Worm (Caenorhabditis elegans) whole organism, mixed stage, embryonic: ENCODE results near the gene set-26.

Experiments
- bed-3 ChIP-seq: fragments of 200-800 bp; sonication (Bioruptor generic); optimal IDR thresholded peaks from 3 replicates; lab custom pipeline; 2018; ENCODE audit warnings: mild to moderate bottlenecking, missing genetic modification characterization, moderate library complexity, missing compliant biosample characterization
- cnd-1 ChIP-seq: fragments of 200-800 bp; sonication (Bioruptor generic); optimal IDR thresholded peaks from 2 replicates; lab custom pipeline; 2018; ENCODE audit warnings: mild to moderate bottlenecking, missing genetic modification characterization, missing compliant biosample characterization
- elt-1 ChIP-seq: sonication (generic microtip); optimal IDR thresholded peaks from 2 replicates; lab custom pipeline; 2017; ENCODE audit warnings: missing genetic modification characterization, mild to moderate bottlenecking, missing compliant biosample characterization, antibody characterized with exemption, moderate library complexity, borderline replicate concordance; ENCODE audit not compliant: insufficient read depth
- elt-3 ChIP-seq: fragments of 150-350 bp; optimal IDR thresholded peaks from 2 replicates; lab custom pipeline; 2014; ENCODE audit warnings: missing biosample characterization, missing genetic modification characterization
- lin-13 ChIP-seq: fragments of 150-350 bp; optimal IDR thresholded peaks from 2 replicates; lab custom pipeline; 2014; ENCODE audit warnings: missing biosample characterization, missing genetic modification characterization
- lsy-2 ChIP-seq: fragments of 150-350 bp; optimal IDR thresholded peaks from 2 replicates; lab custom pipeline; 2014; ENCODE audit warnings: missing biosample characterization, missing genetic modification characterization
- mep-1 ChIP-seq: fragments of 150-350 bp; optimal IDR thresholded peaks from 2 replicates; lab custom pipeline; 2017; ENCODE audit warnings: missing biosample characterization, missing genetic modification reagents, missing genetic modification characterization, inconsistent platforms
- nhr-237 ChIP-seq: fragments of 150-350 bp; optimal IDR thresholded peaks from 2 replicates; lab custom pipeline; 2014; ENCODE audit warnings: missing biosample characterization, missing genetic modification characterization
- nhr-28 ChIP-seq: fragments of 150-350 bp; optimal IDR thresholded peaks from 2 replicates; lab custom pipeline; 2014; ENCODE audit warnings: missing biosample characterization, missing genetic modification characterization
- nhr-76 ChIP-seq: sonication (generic microtip); optimal IDR thresholded peaks from 2 replicates; lab custom pipeline; 2017; ENCODE audit warnings: missing biosample characterization, missing genetic modification characterization
- pha-4 ChIP-seq: fragments of 150-350 bp; optimal IDR thresholded peaks from 2 replicates; lab custom pipeline; 2018; ENCODE audit warnings: missing biosample characterization, missing genetic modification reagents, missing genetic modification characterization
- snpc-4 ChIP-seq: fragments of 150-350 bp; optimal IDR thresholded peaks from 2 replicates; lab custom pipeline; 2014; ENCODE audit warnings: missing biosample characterization, missing genetic modification characterization
- sptf-1 ChIP-seq: sonication (generic microtip); optimal IDR thresholded peaks from 2 replicates; lab custom pipeline; 2017; ENCODE audit warnings: mild to moderate bottlenecking, missing genetic modification characterization, moderate library complexity, missing compliant biosample characterization
- unc-62 ChIP-seq: fragments of 150-350 bp; optimal IDR thresholded peaks from 2 replicates; lab custom pipeline; 2014; ENCODE audit warnings: missing biosample characterization, missing genetic modification reagents, missing genetic modification characterization

DNA sequence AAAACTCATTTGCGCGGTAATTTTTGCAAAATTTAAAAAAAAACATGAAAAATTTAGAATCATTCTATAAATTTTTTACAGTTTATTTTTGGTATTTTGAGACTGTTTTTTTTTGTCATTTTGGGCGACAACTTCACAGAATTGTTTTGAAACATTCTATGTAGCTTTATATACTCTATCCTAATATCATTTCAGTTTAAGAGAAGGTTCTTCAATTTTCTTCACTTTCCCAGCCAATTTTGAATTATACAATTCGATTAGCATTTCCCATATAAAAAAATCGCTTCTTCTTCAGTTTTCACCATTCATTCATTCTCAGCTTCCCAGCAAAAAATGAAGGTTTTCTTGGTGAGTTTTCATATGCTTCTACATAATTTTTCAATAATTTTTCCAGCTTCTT, 28.0 kb downstream of the set-26 start, which contains the start of gene fipr-28:
- TF ChIP-seq nhr-76 (tag; lab: Kevin White, UChicago) = no peak
- no peak for TF ChIP-seq lsy-2 (tag; lab: Kevin White, UChicago)
- no peak for TF ChIP-seq elt-1 (tag; lab: Kevin White, UChicago)
- no peak for TF ChIP-seq unc-62
- no peak for TF ChIP-seq elt-3 (tag; lab: Kevin White, UChicago)
- TF ChIP-seq cnd-1 = no peak
- no peak for TF ChIP-seq pha-4
- no peak for TF ChIP-seq sptf-1 (tag; lab: Kevin White, UChicago)
- no peak for TF ChIP-seq nhr-28 (tag; lab: Kevin White, UChicago)
- TF ChIP-seq nhr-237 = no peak
- no peak for TF ChIP-seq snpc-4 (tag; lab: Kevin White, UChicago)
- no peak for TF ChIP-seq mep-1
- TF ChIP-seq bed-3 (GFP tag; lab: Kevin White, UChicago) = no peak
- TF ChIP-seq lin-13 (tag; lab: Kevin White, UChicago) = no peak
